Worm (Caenorhabditis elegans) whole organism, L4 larva: ENCODE results near the gene abhd-5.1.

Source experiments
- Y105C5A.15 ChIP-seq: fragments of 200-800 bp; sonication (Bioruptor generic); IDR thresholded peaks from 2 replicates; pipeline ENCODE4 v1.3.6; 2022; ENCODE audit warnings: missing genetic modification characterization, missing compliant biosample characterization
- egl-27 ChIP-seq: sonication (generic microtip); optimal IDR thresholded peaks from 3 replicates; lab custom pipeline; 2017; ENCODE audit warnings: missing biosample characterization, missing genetic modification reagents, missing genetic modification characterization
- fkh-10 ChIP-seq: fragments of 150-350 bp; optimal IDR thresholded peaks from 2 replicates; lab custom pipeline; 2014; ENCODE audit warnings: missing biosample characterization, missing genetic modification reagents, missing genetic modification characterization
- hlh-30 ChIP-seq: sonication (generic microtip); optimal IDR thresholded peaks from 2 replicates; lab custom pipeline; 2017; ENCODE audit warnings: antibody characterized with exemption, mild to moderate bottlenecking, missing genetic modification characterization, missing compliant biosample characterization; ENCODE audit not compliant: insufficient read depth
- nhr-237 ChIP-seq: sonication (generic microtip); optimal IDR thresholded peaks from 2 replicates; lab custom pipeline; 2017; ENCODE audit warnings: missing biosample characterization, missing genetic modification characterization
- skn-1 ChIP-seq: fragments of 150-350 bp; optimal IDR thresholded peaks from 2 replicates; lab custom pipeline; 2014; ENCODE audit warnings: missing biosample characterization, missing genetic modification characterization

DNA sequence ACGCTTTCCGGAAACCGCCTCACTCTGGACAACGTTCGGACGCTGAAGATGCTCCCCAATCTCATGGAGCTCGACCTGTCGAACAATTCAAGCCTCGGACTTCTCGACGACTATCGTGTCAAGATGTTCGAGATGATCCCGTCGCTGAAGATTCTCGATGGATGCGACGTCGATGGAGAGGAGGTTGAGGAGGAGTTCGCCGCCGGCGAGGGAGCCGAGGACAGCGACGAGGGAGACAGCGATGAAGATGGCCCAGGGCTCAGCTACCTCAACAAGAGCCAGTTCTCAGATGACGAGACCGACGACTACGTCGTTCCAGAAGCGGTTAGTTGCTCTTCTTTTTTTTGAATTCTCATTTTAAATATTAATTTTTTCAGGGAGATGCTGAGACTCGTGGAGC is 43.3 kb downstream of the abhd-5.1 start:
- no peak for TF ChIP-seq egl-27 (tag; lab: Kevin White, UChicago)
- TF ChIP-seq hlh-30 (tag; lab: Kevin White, UChicago), result no peak
- TF ChIP-seq nhr-237 (tag; lab: Kevin White, UChicago), result no peak
- no peak for TF ChIP-seq fkh-10 (GFP tag; lab: Kevin White, UChicago)
- no peak for TF ChIP-seq Y105C5A.15
- no peak for TF ChIP-seq skn-1 (tag; lab: Kevin White, UChicago)
